Worm (Caenorhabditis elegans): ENCODE measurements around the gene lido-15.

Gene lido-15

DNA sequence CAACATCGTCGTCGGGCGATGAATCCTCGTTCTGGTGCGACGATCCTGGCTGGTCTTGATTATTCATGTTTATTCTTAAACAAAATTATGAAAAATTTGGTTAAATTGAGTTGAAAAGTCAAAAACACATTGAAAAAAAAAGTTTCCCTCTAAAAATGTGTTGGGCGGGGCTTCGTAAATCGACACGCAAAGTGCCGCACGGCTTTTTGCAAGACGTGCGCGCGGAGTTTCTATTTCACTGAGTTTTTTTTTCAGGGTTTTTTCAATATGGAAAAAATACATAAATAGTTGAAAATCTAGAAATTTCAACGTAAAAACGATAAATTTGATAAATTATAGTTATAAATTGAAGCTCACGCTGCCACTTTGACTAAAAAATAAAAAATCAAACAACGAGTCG is 4.0 kb upstream of the lido-15 start, which contains the start of gene F54D10.5:
TSS of gene F54D10.5 (minus strand) at position 74 of the 400 bp plus-strand sequence.
- TF ChIP-seq hlh-6 (tag; optimal IDR thresholded peaks at IDR 0.05) (no peak), C38D4.7 (GFP tag; optimal IDR thresholded peaks at IDR 0.05) (no peak), nhr-11 (tag; optimal IDR thresholded peaks at IDR 0.05) (no peak), elt-2 (tag; optimal IDR thresholded peaks at IDR 0.05) (peak; percentile 78), pax-1 (tag; optimal IDR thresholded peaks at IDR 0.05) (peak; percentile 30), ceh-6 (GFP tag; optimal IDR thresholded peaks at IDR 0.05) (no peak), tbx-2 (tag; optimal IDR thresholded peaks at IDR 0.05) (peak; percentile 74), eyg-1 (tag; optimal IDR thresholded peaks at IDR 0.05) (no peak), mec-3 (tag; optimal IDR thresholded peaks at IDR 0.05; ENCODE audit: borderline replicate concordance) (no peak), K02D7.2 (tag; optimal IDR thresholded peaks at IDR 0.05) (peak; percentile 45), K09A11.1 (tag; optimal IDR thresholded peaks at IDR 0.05; ENCODE audit: insufficient read depth) (peak; percentile 32), ama-1 (optimal IDR thresholded peaks at IDR 0.05) (no peak), che-1 (tag; optimal IDR thresholded peaks at IDR 0.05) (no peak), F13H6.1 (tag; optimal IDR thresholded peaks at IDR 0.05) (no peak), Y22D7AL.16 (tag; optimal IDR thresholded peaks at IDR 0.05) (no peak), fkh-10 (GFP tag; optimal IDR thresholded peaks at IDR 0.05) (no peak), ceh-31 (tag; optimal IDR thresholded peaks at IDR 0.05) (peak; percentile 53), fkh-6 (tag; optimal IDR thresholded peaks at IDR 0.05) (no peak), unc-55 (GFP tag; optimal IDR thresholded peaks at IDR 0.05) (no peak), unc-42 (tag; optimal IDR thresholded peaks at IDR 0.05) (peak; percentile 6), sox-4 (tag; optimal IDR thresholded peaks at IDR 0.05) (peak; percentile 4), nhr-232 (tag; optimal IDR thresholded peaks at IDR 0.05) (no peak), ceh-18 (tag; optimal IDR thresholded peaks at IDR 0.05) (peak; percentile 32), pqm-1 (tag; optimal IDR thresholded peaks at IDR 0.05) (no peak), ceh-22 (tag; optimal IDR thresholded peaks at IDR 0.05) (no peak), fax-1 (tag; optimal IDR thresholded peaks at IDR 0.05) (no peak), nfya-1 (tag; optimal IDR thresholded peaks at IDR 0.05) (peak; percentile 70), unc-86 (tag; optimal IDR thresholded peaks at IDR 0.05) (peak; percentile 45), ttx-3 (tag; optimal IDR thresholded peaks at IDR 0.05) (peak; percentile 36)

DNA sequence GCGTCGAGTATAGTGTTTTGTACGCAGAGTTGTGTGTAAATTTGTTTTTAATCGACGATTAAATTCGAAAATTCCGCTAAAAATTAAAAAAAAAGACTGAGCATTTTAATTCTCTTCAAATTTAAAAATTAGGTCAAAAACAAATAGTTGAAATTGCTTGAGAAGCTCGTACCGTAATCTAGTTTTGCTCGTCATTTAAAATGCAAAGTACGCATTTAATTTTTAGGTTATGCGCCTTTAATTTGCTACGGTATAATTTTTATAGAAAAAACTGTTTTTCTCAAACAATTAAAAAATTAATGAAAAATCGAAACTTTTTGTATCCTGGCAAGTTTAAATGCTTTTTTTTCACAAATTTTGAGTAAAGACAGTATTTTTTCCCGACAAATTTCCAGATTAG is 3.4 kb upstream of the lido-15 start:
- TF ChIP-seq unc-55 (GFP tag; optimal IDR thresholded peaks at IDR 0.05) (no peak), T23F11.4 (GFP tag; optimal IDR thresholded peaks at IDR 0.05) (no peak), fax-1 (tag; optimal IDR thresholded peaks at IDR 0.05) (no peak), syd-9 (tag; optimal IDR thresholded peaks at IDR 0.05) (no peak), ets-4 (tag; optimal IDR thresholded peaks at IDR 0.05) (no peak), ceh-22 (tag; optimal IDR thresholded peaks at IDR 0.05) (no peak), nhr-11 (tag; optimal IDR thresholded peaks at IDR 0.05) (no peak)

ce11 chrII:3810550-3810949 is 1.5 kb upstream of the lido-15 start:
- TF ChIP-seq ceh-14 (tag; optimal IDR thresholded peaks at IDR 0.05) (peak; percentile 11), tbx-7 (tag; optimal IDR thresholded peaks at IDR 0.05) (no peak), tbx-2 (tag; optimal IDR thresholded peaks at IDR 0.05) (peak; percentile 47), ceh-18 (tag; optimal IDR thresholded peaks at IDR 0.05) (peak; percentile 35), hlh-15 (tag; optimal IDR thresholded peaks at IDR 0.05) (no peak), lim-6 (tag; optimal IDR thresholded peaks at IDR 0.05) (no peak), unc-42 (tag; optimal IDR thresholded peaks at IDR 0.05) (peak; percentile 15), nfya-1 (tag; optimal IDR thresholded peaks at IDR 0.05) (peak; percentile 34), rnt-1 (tag; optimal IDR thresholded peaks at IDR 0.05) (peak; percentile 27), unc-55 (GFP tag; optimal IDR thresholded peaks at IDR 0.05) (peak; percentile 49)

- TF ChIP-seq pax-1 (tag; optimal IDR thresholded peaks at IDR 0.05) (no peak), hlh-15 (tag; optimal IDR thresholded peaks at IDR 0.05) (no peak), unc-86 (tag; optimal IDR thresholded peaks at IDR 0.05) (no peak), elt-2 (tag; optimal IDR thresholded peaks at IDR 0.05) (peak; percentile 33), zip-5 (tag; optimal IDR thresholded peaks at IDR 0.05) (no peak), ceh-14 (tag; optimal IDR thresholded peaks at IDR 0.05) (no peak), lin-11 (tag; optimal IDR thresholded peaks at IDR 0.05) (no peak), Y22D7AL.16 (tag; optimal IDR thresholded peaks at IDR 0.05) (no peak)
Observed at ce11 chrII:3815445-3816208, 3.5 kb downstream of the lido-15 start.
